Worm (Caenorhabditis elegans): ENCODE data around the gene M60.7.

The M60.7 gene

ce11 chrX:8261125-8261684 is at the start of gene M60.7:
Gene M60.7, minus strand, starts transcription at chrX:8261175.
- TF ChIP-seq dao-5 (tag; optimal IDR thresholded peaks at IDR 0.05) (no peak), W03F9.2 (tag; optimal IDR thresholded peaks at IDR 0.05) (no peak), him-1 (tag; optimal IDR thresholded peaks at IDR 0.05) (no peak)

- TF ChIP-seq dao-5 (tag; optimal IDR thresholded peaks at IDR 0.05), result no peak
- no peak for TF ChIP-seq him-1 (tag; optimal IDR thresholded peaks at IDR 0.05)
- TF ChIP-seq W03F9.2 (tag; optimal IDR thresholded peaks at IDR 0.05), result no peak
Measured at ce11 chrX:8310747-8311146, 49.8 kb upstream of the M60.7 start.

ce11 chrX:8308491-8308890 is 47.5 kb upstream of the M60.7 start:
- TF ChIP-seq dao-5 (tag; optimal IDR thresholded peaks at IDR 0.05) (no peak), him-1 (tag; optimal IDR thresholded peaks at IDR 0.05) (no peak), W03F9.2 (tag; optimal IDR thresholded peaks at IDR 0.05) (no peak)

- TF ChIP-seq W03F9.2 (tag; optimal IDR thresholded peaks at IDR 0.05), result no peak
- TF ChIP-seq dao-5 (tag; optimal IDR thresholded peaks at IDR 0.05), result no peak
- no peak for TF ChIP-seq him-1 (tag; optimal IDR thresholded peaks at IDR 0.05)
Measured at ce11 chrX:8307600-8307999, 46.6 kb upstream of the M60.7 start, which contains the start of gene R09F10.5. Gene R09F10.5, minus strand, starts transcription at chrX:8307700.

- TF ChIP-seq him-1 (tag; optimal IDR thresholded peaks at IDR 0.05) (no peak), dao-5 (tag; optimal IDR thresholded peaks at IDR 0.05) (no peak), W03F9.2 (tag; optimal IDR thresholded peaks at IDR 0.05) (no peak)
Measured at ce11 chrX:8302803-8303202, 41.8 kb upstream of the M60.7 start.

- TF ChIP-seq dao-5 (tag; optimal IDR thresholded peaks at IDR 0.05), result no peak
- TF ChIP-seq W03F9.2 (tag; optimal IDR thresholded peaks at IDR 0.05), result no peak
- no peak for TF ChIP-seq him-1 (tag; optimal IDR thresholded peaks at IDR 0.05)
Measured at ce11 chrX:8302299-8302698, 41.3 kb upstream of the M60.7 start, which contains the start of gene inx-5. Gene inx-5, minus strand, starts transcription at chrX:8302399.

ce11 chrX:8299554-8299953 is 38.6 kb upstream of the M60.7 start, which contains the start of gene ced-13:
Gene ced-13, minus strand, starts transcription at chrX:8299654.
- no peak for TF ChIP-seq dao-5 (tag; optimal IDR thresholded peaks at IDR 0.05)
- no peak for TF ChIP-seq W03F9.2 (tag; optimal IDR thresholded peaks at IDR 0.05)
- no peak for TF ChIP-seq him-1 (tag; optimal IDR thresholded peaks at IDR 0.05)

ce11 chrX:8297333-8297732 is 36.4 kb upstream of the M60.7 start:
- TF ChIP-seq dao-5 (tag; optimal IDR thresholded peaks at IDR 0.05), result no peak
- no peak for TF ChIP-seq him-1 (tag; optimal IDR thresholded peaks at IDR 0.05)
- TF ChIP-seq W03F9.2 (tag; optimal IDR thresholded peaks at IDR 0.05), result no peak

ce11 chrX:8294586-8294985 is 33.6 kb upstream of the M60.7 start, which contains the start of gene R09F10.3:
Gene R09F10.3, plus strand, starts transcription at chrX:8294625.
- TF ChIP-seq W03F9.2 (tag; optimal IDR thresholded peaks at IDR 0.05) (no peak), dao-5 (tag; optimal IDR thresholded peaks at IDR 0.05) (no peak), him-1 (tag; optimal IDR thresholded peaks at IDR 0.05) (no peak)

ce11 chrX:8286740-8287299 is 25.8 kb upstream of the M60.7 start, which contains the start of gene sec-16A.2:
Gene sec-16A.2, plus strand, starts transcription at chrX:8287249.
- TF ChIP-seq W03F9.2 (tag; optimal IDR thresholded peaks at IDR 0.05) (no peak), him-1 (tag; optimal IDR thresholded peaks at IDR 0.05) (no peak), dao-5 (tag; optimal IDR thresholded peaks at IDR 0.05) (no peak)

- TF ChIP-seq him-1 (tag; optimal IDR thresholded peaks at IDR 0.05) (no peak), dao-5 (tag; optimal IDR thresholded peaks at IDR 0.05) (no peak), W03F9.2 (tag; optimal IDR thresholded peaks at IDR 0.05) (no peak)
Measured at ce11 chrX:8286164-8286563, 25.2 kb upstream of the M60.7 start.

- TF ChIP-seq him-1 (tag; optimal IDR thresholded peaks at IDR 0.05) (no peak), W03F9.2 (tag; optimal IDR thresholded peaks at IDR 0.05) (no peak), dao-5 (tag; optimal IDR thresholded peaks at IDR 0.05) (no peak)
Measured at ce11 chrX:8285169-8285796, 24.3 kb upstream of the M60.7 start, which contains the start of the genes fis-2 and F13B9.2. Gene fis-2, minus strand, starts transcription at chrX:8285219. Gene F13B9.2, plus strand, starts transcription at chrX:8285683.

ce11 chrX:8284003-8284402 is 23.0 kb upstream of the M60.7 start:
- no peak for TF ChIP-seq dao-5 (tag; optimal IDR thresholded peaks at IDR 0.05)
- no peak for TF ChIP-seq W03F9.2 (tag; optimal IDR thresholded peaks at IDR 0.05)
- no peak for TF ChIP-seq him-1 (tag; optimal IDR thresholded peaks at IDR 0.05)

ce11 chrX:8276984-8277383 is 16.0 kb upstream of the M60.7 start:
- no peak for TF ChIP-seq him-1 (tag; optimal IDR thresholded peaks at IDR 0.05)
- no peak for TF ChIP-seq dao-5 (tag; optimal IDR thresholded peaks at IDR 0.05)
- TF ChIP-seq W03F9.2 (tag; optimal IDR thresholded peaks at IDR 0.05), result no peak

Measured in whole organism, L4/young adult.